Worm (Caenorhabditis elegans): Measurements from ENCODE around the gene mip-2.

mip-2 gene

DNA sequence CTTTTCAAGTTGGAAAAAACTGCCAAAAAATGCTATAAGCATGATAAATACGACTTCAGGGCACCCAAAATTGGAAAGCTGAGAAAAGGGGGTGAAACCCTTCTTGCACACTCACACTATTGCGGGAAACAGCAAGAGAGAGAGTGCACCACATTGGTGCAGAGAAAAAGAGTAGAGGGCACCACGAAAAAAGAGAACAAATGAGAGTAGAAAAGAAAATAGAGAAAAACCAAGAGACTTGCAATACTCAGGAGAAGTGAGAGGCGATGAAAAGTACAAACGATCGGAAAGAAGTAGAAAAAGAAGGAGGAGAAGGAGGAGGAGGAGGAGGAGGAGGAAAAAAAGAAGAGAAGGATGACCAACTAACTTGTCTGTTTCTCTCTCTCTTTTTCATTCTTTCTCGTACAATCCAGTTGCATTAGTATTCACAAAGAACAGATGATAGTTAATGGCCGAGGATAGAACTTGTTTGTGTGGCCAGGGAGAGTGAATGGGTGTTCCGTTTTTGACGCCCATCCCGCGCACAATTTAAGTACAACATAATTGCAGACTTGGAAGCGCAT is 16.5 kb downstream of the mip-2 start:
- TF ChIP-seq hlh-17 (GFP tag; optimal IDR thresholded peaks at IDR 0.05; ENCODE audit: borderline replicate concordance) (no peak), zag-1 (tag; optimal IDR thresholded peaks at IDR 0.05) (no peak), Y116A8C.19 (tag; optimal IDR thresholded peaks at IDR 0.05; ENCODE audit: borderline replicate concordance) (no peak), C34B4.2 (tag; optimal IDR thresholded peaks at IDR 0.05) (no peak), jun-1 (tag; optimal IDR thresholded peaks at IDR 0.05) (peak; percentile 67), pqm-1 (tag; optimal IDR thresholded peaks at IDR 0.05) (no peak), tlp-1 (tag; optimal IDR thresholded peaks at IDR 0.05) (no peak), sptf-1 (tag; optimal IDR thresholded peaks at IDR 0.05) (no peak), nhr-19 (GFP tag; conservative IDR thresholded peaks at IDR 0.05) (peak; percentile 50), vab-15 (tag; optimal IDR thresholded peaks at IDR 0.05) (no peak), nhr-47 (tag; optimal IDR thresholded peaks at IDR 0.05) (peak; percentile 66), dpl-1 (GFP tag; optimal IDR thresholded peaks at IDR 0.05) (peak; percentile 42 to 51 (median 46)), nhr-237 (tag; optimal IDR thresholded peaks at IDR 0.05) (no peak), pax-3 (tag; optimal IDR thresholded peaks at IDR 0.05) (peak; percentile 71), lin-15B (tag; optimal IDR thresholded peaks at IDR 0.05) (peak; percentile 19), F16B12.6 (tag; optimal IDR thresholded peaks at IDR 0.05) (no peak), alr-1 (tag; optimal IDR thresholded peaks at IDR 0.05; ENCODE audit: borderline replicate concordance) (no peak), swsn-7 (tag; optimal IDR thresholded peaks at IDR 0.05) (peak; percentile 50), aly-2 (tag; optimal IDR thresholded peaks at IDR 0.05) (no peak), C04F5.9 (tag; optimal IDR thresholded peaks at IDR 0.05) (no peak), sox-4 (tag; optimal IDR thresholded peaks at IDR 0.05) (no peak), mab-9 (GFP tag; IDR thresholded peaks at IDR 0.05) (no peak), fkh-8 (tag; optimal IDR thresholded peaks at IDR 0.05) (peak; percentile 79), ceh-63 (GFP tag; optimal IDR thresholded peaks at IDR 0.05) (no peak), mef-2 (tag; optimal IDR thresholded peaks at IDR 0.05) (no peak), nhr-77 (tag; optimal IDR thresholded peaks at IDR 0.05) (no peak), ets-5 (GFP tag; IDR thresholded peaks at IDR 0.05) (no peak), grh-1 (GFP tag; IDR thresholded peaks at IDR 0.05) (peak; percentile 28; the same call in 1 of the 2 replicates), nhr-71 (tag; optimal IDR thresholded peaks at IDR 0.05) (peak; percentile 82), elt-3 (tag; optimal IDR thresholded peaks at IDR 0.05) (no peak), fkh-4 (tag; optimal IDR thresholded peaks at IDR 0.05; ENCODE audit: borderline replicate concordance) (no peak), ceh-88 (GFP tag; IDR thresholded peaks at IDR 0.05) (no peak), ceh-90 (tag; optimal IDR thresholded peaks at IDR 0.05) (no peak), egl-13 (tag; optimal IDR thresholded peaks at IDR 0.05) (peak; percentile 34), mep-1 (tag; optimal IDR thresholded peaks at IDR 0.05) (peak; percentile 76), unc-130 (tag; optimal IDR thresholded peaks at IDR 0.05) (no peak), ceh-82 (tag; optimal IDR thresholded peaks at IDR 0.05) (peak; percentile 20 to 59 (median 50)), nhr-12 (tag; optimal IDR thresholded peaks at IDR 0.05) (no peak), zip-4 (GFP tag; optimal IDR thresholded peaks at IDR 0.05) (no peak), lin-35 (GFP tag; optimal IDR thresholded peaks at IDR 0.05) (peak in 1 of 2 experiments; percentile 61), fkh-10 (GFP tag; optimal IDR thresholded peaks at IDR 0.05) (peak; percentile 34), nhr-90 (tag; optimal IDR thresholded peaks at IDR 0.05; ENCODE audit: poor library complexity) (peak; percentile 38), unc-30 (tag; optimal IDR thresholded peaks at IDR 0.05) (no peak), C16A3.4 (tag; optimal IDR thresholded peaks at IDR 0.05) (peak; percentile 43), tbx-2 (tag; optimal IDR thresholded peaks at IDR 0.05) (peak; percentile 27), unc-62 (GFP tag; optimal IDR thresholded peaks at IDR 0.05) (no peak), nhr-76 (tag; optimal IDR thresholded peaks at IDR 0.05) (no peak), isw-1 (GFP tag; IDR thresholded peaks at IDR 0.05) (peak; percentile 29; the same call in 1 of the 2 replicates), ztf-11 (tag; optimal IDR thresholded peaks at IDR 0.05) (no peak), lin-14 (GFP tag; optimal IDR thresholded peaks at IDR 0.05) (peak; percentile 94), nhr-85 (tag) (peak; percentile 89), nhr-84 (tag; optimal IDR thresholded peaks at IDR 0.05) (no peak), fos-1 (tag; optimal IDR thresholded peaks at IDR 0.05) (peak; percentile 76)

Data from whole organism, L1 larva.